Worm (Caenorhabditis elegans): Measurements from ENCODE around the gene Y39A1A.21.

ce11 chrIII:10718078-10718477 lies 11.3 kb upstream of the Y39A1A.21 start:
- TF ChIP-seq B0310.2 (tag; optimal IDR thresholded peaks at IDR 0.05): no peak
- TF ChIP-seq hnd-1 (tag; optimal IDR thresholded peaks at IDR 0.05): no peak
- TF ChIP-seq sea-1 (GFP tag; conservative IDR thresholded peaks at IDR 0.05): no peak
- TF ChIP-seq ama-1 (optimal IDR thresholded peaks at IDR 0.05): no peak

Measured in whole organism, early embryonic.